Worm (Caenorhabditis elegans): Measurements from ENCODE around the gene Y41G9A.10.

ce11 chrX:2939085-2939484 lies 7.3 kb downstream of the Y41G9A.10 start:
- TF ChIP-seq nhr-48 (tag; optimal IDR thresholded peaks at IDR 0.05) (no peak), Y105C5A.15 (GFP tag; IDR thresholded peaks at IDR 0.05) (no peak), lsy-2 (tag; optimal IDR thresholded peaks at IDR 0.05) (peak in 1 of 2 experiments; percentile 35), snpc-4 (tag; optimal IDR thresholded peaks at IDR 0.05) (no peak), ces-1 (GFP tag; optimal IDR thresholded peaks at IDR 0.05) (no peak), nhr-111 (GFP tag; optimal IDR thresholded peaks at IDR 0.05) (no peak), cey-2 (tag; optimal IDR thresholded peaks at IDR 0.05; ENCODE audit: borderline replicate concordance, insufficient read depth) (no peak), nhr-237 (tag; optimal IDR thresholded peaks at IDR 0.05) (no peak), unc-62 (GFP tag; optimal IDR thresholded peaks at IDR 0.05 in 1 of 2) (peak in 1 of 2 experiments; percentile 79), unc-62 (tag; optimal IDR thresholded peaks at IDR 0.05) (no peak), dpl-1 (GFP tag; optimal IDR thresholded peaks at IDR 0.05) (no peak)

Measured in whole organism, L4 larva.